Fruit fly (Drosophila melanogaster) whole organism, embryonic: ENCODE measurements around the gene CG11356.

Experiments
- Adf1 ChIP-seq: fragments of 200-800 bp; sonication (Bioruptor generic); IDR thresholded peaks from 2 replicates; pipeline ENCODE4 v1.3.6; 2022; ENCODE audit warnings: missing biosample characterization, missing genetic modification characterization
- Aef1 ChIP-seq: fragments of 200-800 bp; sonication (Bioruptor generic); IDR thresholded peaks from 3 replicates; pipeline ENCODE4 v1.3.6; 2022; ENCODE audit warnings: missing biosample characterization, missing genetic modification characterization
- C15 ChIP-seq: fragments of 200-800 bp; sonication (Bioruptor generic); IDR thresholded peaks from 3 replicates; pipeline ENCODE4 v1.3.6; 2022; ENCODE audit warnings: missing biosample characterization, missing genetic modification characterization
- CG1024 ChIP-seq: fragments of 200-800 bp; sonication (Bioruptor generic); IDR thresholded peaks from 2 replicates; pipeline ENCODE4 v1.3.6; 2022; ENCODE audit warnings: missing biosample characterization, missing genetic modification characterization
- CG11398 ChIP-seq: fragments of 200-800 bp; sonication (Bioruptor generic); optimal IDR thresholded peaks from 2 replicates; lab custom pipeline; 2016; ENCODE audit warnings: missing biosample characterization, missing genetic modification characterization
- CG11456 ChIP-seq: fragments of 200-800 bp; sonication (Bioruptor generic); IDR thresholded peaks from 3 replicates; pipeline ENCODE4 v1.3.6; 2022; ENCODE audit warnings: missing biosample characterization, missing genetic modification characterization
- CG14667 ChIP-seq: fragments of 200-800 bp; sonication (Bioruptor generic); IDR thresholded peaks from 2 replicates; pipeline ENCODE4 v1.3.6; 2022; ENCODE audit warnings: missing biosample characterization, missing genetic modification characterization
- CG16779 ChIP-seq: fragments of 200-800 bp; sonication (Bioruptor generic); IDR thresholded peaks from 2 replicates; pipeline ENCODE4 v1.3.6; 2022; ENCODE audit warnings: missing biosample characterization, missing genetic modification characterization
- CG18262 ChIP-seq: fragments of 200-800 bp; optimal IDR thresholded peaks from 3 replicates; lab custom pipeline; 2019; ENCODE audit warnings: missing biosample characterization, mild to moderate bottlenecking, missing genetic modification characterization, moderate library complexity
- CG2120 ChIP-seq: fragments of 200-800 bp; sonication (Bioruptor generic); optimal IDR thresholded peaks from 3 replicates; lab custom pipeline; 2016; ENCODE audit warnings: missing biosample characterization, missing genetic modification characterization
- CG32767 ChIP-seq: fragments of 200-800 bp; sonication (Bioruptor generic); IDR thresholded peaks from 2 replicates; pipeline ENCODE4 v1.3.6; 2022; ENCODE audit warnings: missing biosample characterization, missing genetic modification characterization
- CG3407 ChIP-seq: fragments of 200-800 bp; sonication (Bioruptor generic); optimal IDR thresholded peaks from 2 replicates; lab custom pipeline; 2018; ENCODE audit warnings: missing biosample characterization, mild to moderate bottlenecking, missing genetic modification characterization
- CG3838 ChIP-seq: fragments of 200-800 bp; sonication (Bioruptor generic); optimal IDR thresholded peaks from 3 replicates; lab custom pipeline; 2016; ENCODE audit warnings: missing biosample characterization, missing genetic modification characterization
- CG4424 ChIP-seq: fragments of 200-800 bp; sonication (Bioruptor generic); optimal IDR thresholded peaks from 3 replicates; lab custom pipeline; 2016; ENCODE audit warnings: missing biosample characterization, missing genetic modification characterization
- CG5953 ChIP-seq: fragments of 200-800 bp; sonication (Bioruptor generic); IDR thresholded peaks from 2 replicates; pipeline ENCODE4 v1.3.6; 2022; ENCODE audit warnings: missing biosample characterization, missing genetic modification characterization
- CG6791 ChIP-seq: fragments of 200-800 bp; sonication (Bioruptor generic); IDR thresholded peaks from 3 replicates; pipeline ENCODE4 v1.3.6; 2022; ENCODE audit warnings: missing biosample characterization, missing genetic modification characterization; ENCODE audit not compliant: partially characterized antibody
- CG7987 ChIP-seq: fragments of 200-800 bp; sonication (Bioruptor generic); optimal IDR thresholded peaks from 2 replicates; lab custom pipeline; 2018; ENCODE audit warnings: missing biosample characterization, mild to moderate bottlenecking, missing genetic modification characterization, moderate library complexity
- CG8924 ChIP-seq: fragments of 200-800 bp; optimal IDR thresholded peaks from 3 replicates; lab custom pipeline; 2019; ENCODE audit warnings: missing biosample characterization, mild to moderate bottlenecking, missing genetic modification characterization, moderate library complexity
- CG8944 ChIP-seq: fragments of 200-800 bp; sonication (Bioruptor generic); optimal IDR thresholded peaks from 3 replicates; lab custom pipeline; 2016; ENCODE audit warnings: missing biosample characterization, missing genetic modification characterization
- Doc2 ChIP-seq: fragments of 200-800 bp; sonication (Bioruptor generic); IDR thresholded peaks from 2 replicates; pipeline ENCODE4 v1.3.6; 2022; ENCODE audit warnings: missing biosample characterization, missing genetic modification characterization
- E2f1 ChIP-seq: fragments of 200-800 bp; sonication (Bioruptor generic); IDR thresholded peaks from 2 replicates; pipeline ENCODE4 v1.3.6; 2022; ENCODE audit warnings: missing biosample characterization, missing genetic modification characterization
- Eip74EF ChIP-seq, 2 experiments: fragments of 200-800 bp in 1 of 2; fragments of >200 bp in 1 of 2; sonication (Bioruptor generic) in 1 of 2; optimal IDR thresholded peaks; 2 replicates each; lab custom pipeline; 2017 to 2019; ENCODE audit warnings: missing biosample characterization in 2 of 2, missing genetic modification characterization in 2 of 2, mild to moderate bottlenecking in 1 of 2, moderate library complexity in 1 of 2
- H2.0 ChIP-seq: fragments of 200-800 bp; sonication (Bioruptor generic); IDR thresholded peaks from 2 replicates; pipeline ENCODE4 v1.3.6; 2022; ENCODE audit warnings: missing biosample characterization, missing genetic modification characterization
- HHEX ChIP-seq: fragments of 200-800 bp; sonication (Bioruptor generic); optimal IDR thresholded peaks from 3 replicates; lab custom pipeline; 2017; ENCODE audit warnings: missing biosample characterization, mild to moderate bottlenecking, missing genetic modification characterization, missing genetic modification reagents
- Lhr ChIP-seq: fragments of 200-800 bp; sonication (Bioruptor generic); optimal IDR thresholded peaks from 3 replicates; lab custom pipeline; 2017; ENCODE audit warnings: mild to moderate bottlenecking, missing biosample characterization, missing genetic modification reagents, missing genetic modification characterization
- Myb ChIP-seq: fragments of 200-800 bp; sonication (Bioruptor generic); optimal IDR thresholded peaks from 2 replicates; lab custom pipeline; 2016; ENCODE audit warnings: missing biosample characterization, missing genetic modification characterization
- PHDP ChIP-seq: fragments of 200-800 bp; sonication (Bioruptor generic); optimal IDR thresholded peaks from 3 replicates; lab custom pipeline; 2018; ENCODE audit warnings: missing biosample characterization, mild to moderate bottlenecking, missing genetic modification characterization, moderate library complexity
- Pdp1 ChIP-seq, 2 experiments: fragments of 200-800 bp; sonication (Bioruptor generic); optimal IDR thresholded peaks; 3 replicates each; lab custom pipeline; 2016; ENCODE audit warnings: missing biosample characterization in 2 of 2, missing genetic modification characterization in 2 of 2, mild to moderate bottlenecking in 1 of 2, moderate library complexity in 1 of 2
- Ptx1 ChIP-seq: fragments of 200-800 bp; sonication (Bioruptor generic); IDR thresholded peaks from 2 replicates; pipeline ENCODE4 v1.3.6; 2022; ENCODE audit warnings: missing biosample characterization, missing genetic modification characterization
- Spps ChIP-seq: fragments of 200-800 bp; sonication (Bioruptor generic); optimal IDR thresholded peaks from 2 replicates; lab custom pipeline; 2018; ENCODE audit warnings: missing biosample characterization, mild to moderate bottlenecking, missing genetic modification characterization
- Taf1 ChIP-seq: fragments of 200-800 bp; sonication (Bioruptor generic); IDR thresholded peaks from 2 replicates; pipeline ENCODE4 v1.3.6; 2022; ENCODE audit warnings: missing biosample characterization, missing genetic modification characterization
- Trl ChIP-seq, 3 experiments: fragments of >200 bp in 2 of 3; fragments of 200-800 bp in 1 of 3; sonication (Bioruptor generic) in 1 of 3; optimal IDR thresholded peaks; 2 replicates in 1 of 3; 3 replicates in 2 of 3; lab custom pipeline; 2016 to 2017; ENCODE audit warnings: missing biosample characterization in 1 of 3, missing genetic modification characterization in 1 of 3
- Vsx1 ChIP-seq: fragments of 200-800 bp; sonication (Bioruptor generic); optimal IDR thresholded peaks from 2 replicates; lab custom pipeline; 2017; ENCODE audit warnings: missing biosample characterization, mild to moderate bottlenecking, missing genetic modification characterization, missing genetic modification reagents
- abd-A ChIP-seq: fragments of 200-800 bp; sonication (Bioruptor generic); optimal IDR thresholded peaks from 3 replicates; lab custom pipeline; 2019; ENCODE audit warnings: missing biosample characterization, mild to moderate bottlenecking, missing genetic modification characterization, moderate library complexity
- ato ChIP-seq: fragments of 200-800 bp; sonication (Bioruptor generic); IDR thresholded peaks from 2 replicates; pipeline ENCODE4 v1.3.6; 2022; ENCODE audit warnings: missing biosample characterization, missing genetic modification characterization; ENCODE audit not compliant: partially characterized antibody
- cad ChIP-seq: fragments of >200 bp; optimal IDR thresholded peaks from 2 replicates; lab custom pipeline; 2017; ENCODE audit warnings: missing biosample characterization, missing genetic modification characterization
- disco-r ChIP-seq: fragments of 200-800 bp; sonication (Bioruptor generic); optimal IDR thresholded peaks from 2 replicates; lab custom pipeline; 2016; ENCODE audit warnings: missing biosample characterization, missing genetic modification characterization
- ems ChIP-seq: fragments of 200-800 bp; sonication (Bioruptor generic); optimal IDR thresholded peaks from 3 replicates; lab custom pipeline; 2016; ENCODE audit warnings: missing biosample characterization, missing genetic modification characterization
- gcm2 ChIP-seq: fragments of 200-800 bp; sonication (Bioruptor generic); optimal IDR thresholded peaks from 2 replicates; lab custom pipeline; 2016; ENCODE audit warnings: missing biosample characterization, missing genetic modification characterization
- ind ChIP-seq: fragments of 200-800 bp; sonication (Bioruptor generic); optimal IDR thresholded peaks from 3 replicates; lab custom pipeline; 2016; ENCODE audit warnings: missing biosample characterization, missing genetic modification characterization
- ken ChIP-seq: fragments of 200-800 bp; sonication (Bioruptor generic); IDR thresholded peaks from 3 replicates; pipeline ENCODE4 v1.3.6; 2022; ENCODE audit warnings: missing biosample characterization, missing genetic modification characterization
- lmd ChIP-seq: fragments of 200-800 bp; sonication (Bioruptor generic); IDR thresholded peaks from 2 replicates; pipeline ENCODE4 v1.3.6; 2022; ENCODE audit warnings: missing biosample characterization, missing genetic modification characterization
- lola ChIP-seq, 3 experiments: fragments of >200 bp in 2 of 3; fragments of 200-800 bp in 1 of 3; sonication (Bioruptor generic) in 1 of 3; optimal IDR thresholded peaks; 2 replicates each; lab custom pipeline; 2017 to 2019; ENCODE audit warnings: missing biosample characterization in 3 of 3, missing genetic modification characterization in 3 of 3, mild to moderate bottlenecking in 1 of 3, moderate library complexity in 1 of 3
- pho ChIP-seq: fragments of 200-800 bp; sonication (Bioruptor generic); optimal IDR thresholded peaks from 2 replicates; lab custom pipeline; 2016; ENCODE audit warnings: missing biosample characterization, missing genetic modification characterization
- pnt ChIP-seq: fragments of 200-800 bp; sonication (Bioruptor generic); optimal IDR thresholded peaks from 3 replicates; lab custom pipeline; 2016; ENCODE audit warnings: missing biosample characterization, missing genetic modification characterization
- pum ChIP-seq: fragments of 200-800 bp; sonication (Bioruptor generic); optimal IDR thresholded peaks from 2 replicates; lab custom pipeline; 2016; ENCODE audit warnings: missing biosample characterization, missing genetic modification characterization
- ranshi ChIP-seq: fragments of 200-800 bp; sonication (Bioruptor generic); IDR thresholded peaks from 2 replicates; pipeline ENCODE4 v1.3.6; 2022; ENCODE audit warnings: missing biosample characterization, missing genetic modification characterization
- rib ChIP-seq: fragments of 200-800 bp; sonication (Bioruptor generic); IDR thresholded peaks from 2 replicates; pipeline ENCODE4 v1.3.6; 2022; ENCODE audit warnings: missing biosample characterization, missing genetic modification characterization
- ro ChIP-seq: fragments of 200-800 bp; sonication (Bioruptor generic); IDR thresholded peaks from 2 replicates; pipeline ENCODE4 v1.3.6; 2022; ENCODE audit warnings: missing biosample characterization, missing genetic modification characterization
- tio ChIP-seq: fragments of 200-800 bp; sonication (Bioruptor generic); optimal IDR thresholded peaks from 2 replicates; lab custom pipeline; 2017; ENCODE audit warnings: missing biosample characterization, missing genetic modification characterization, inconsistent platforms
- tna ChIP-seq: fragments of 200-800 bp; sonication (Bioruptor generic); IDR thresholded peaks from 2 replicates; pipeline ENCODE4 v1.3.6; 2022; ENCODE audit warnings: missing biosample characterization, missing genetic modification characterization; ENCODE audit not compliant: partially characterized antibody
- zfh1 ChIP-seq: fragments of 200-800 bp; sonication (Bioruptor generic); IDR thresholded peaks from 3 replicates; pipeline ENCODE4 v1.3.6; 2022; ENCODE audit warnings: missing biosample characterization, missing genetic modification characterization

Gene CG11356

DNA sequence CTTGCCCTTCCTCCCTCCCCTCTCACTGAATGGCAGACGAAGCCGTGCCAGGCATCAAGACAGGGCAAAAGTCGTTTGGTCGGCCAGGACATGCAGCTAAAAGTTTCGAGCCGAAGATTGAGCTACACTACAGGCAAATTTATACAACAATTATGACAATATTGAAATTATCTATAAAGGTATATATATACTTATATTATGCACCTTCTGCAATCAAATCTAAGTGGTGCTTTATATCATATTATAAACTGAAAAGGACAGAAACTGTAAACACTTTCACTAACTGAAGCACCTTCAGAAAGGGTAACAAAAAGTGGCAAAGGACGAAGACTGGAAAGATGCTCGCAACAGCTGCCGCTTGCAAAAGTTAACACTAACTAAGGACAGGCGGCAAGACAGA, 27.4 kb downstream of the CG11356 start (continued):
- TF ChIP-seq Eip74EF (GFP tag; optimal IDR thresholded peaks at IDR 0.05; lab: Kevin White, UChicago) (no peak), Lhr (GFP tag; lab: Kevin White, UChicago) (no peak), C15 (no peak), CG14667 (GFP tag; lab: Robert Waterston, UW) (no peak), gcm2 (no peak), pnt (GFP tag; lab: Kevin White, UChicago) (no peak), CG8944 (no peak), CG2120 (GFP tag; lab: Kevin White, UChicago) (no peak), Taf1 (GFP tag; lab: Robert Waterston, UW) (no peak), CG6791 (no peak), Doc2 (GFP tag; lab: Robert Waterston, UW) (no peak), Spps (tag; lab: Kevin White, UChicago) (no peak), Pdp1 (GFP tag; optimal IDR thresholded peaks at IDR 0.05; lab: Kevin White, UChicago) (no peak), CG8924 (tag; lab: Kevin White, UChicago) (peak; percentile 24), CG16779 (GFP tag; lab: Robert Waterston, UW) (no peak), rib (GFP tag; lab: Robert Waterston, UW) (no peak), zfh1 (GFP tag; lab: Robert Waterston, UW) (no peak), ind (GFP tag; lab: Kevin White, UChicago) (no peak), disco-r (GFP tag; lab: Kevin White, UChicago) (no peak), CG11456 (GFP tag; lab: Robert Waterston, UW) (no peak), ato (GFP tag; lab: Robert Waterston, UW) (no peak), CG3407 (no peak), Ptx1 (GFP tag; lab: Robert Waterston, UW) (0 out of 2 replicates have a peak, but pooled peaks have one; percentile 22), E2f1 (GFP tag; lab: Robert Waterston, UW) (no peak), ems (GFP tag; lab: Kevin White, UChicago) (no peak), CG4424 (GFP tag; lab: Kevin White, UChicago) (peak; percentile 6), CG7987 (no peak), CG1024 (GFP tag; lab: Robert Waterston, UW) (no peak), Trl (optimal IDR thresholded peaks at IDR 0.05; lab: Kevin White, UChicago) (no peak), Trl (GFP tag; optimal IDR thresholded peaks at IDR 0.05; lab: Kevin White, UChicago) (no peak), Adf1 (no peak), ranshi (GFP tag; lab: Robert Waterston, UW) (no peak), tna (GFP tag; lab: Robert Waterston, UW) (no peak), lola (GFP tag; optimal IDR thresholded peaks at IDR 0.05; lab: Kevin White, UChicago) (no peak), pum (no peak), CG3838 (no peak), CG18262 (peak; percentile 23), H2.0 (GFP tag; lab: Robert Waterston, UW) (no peak), CG5953 (GFP tag; lab: Robert Waterston, UW) (no peak), CG11398 (GFP tag; lab: Kevin White, UChicago) (no peak), cad (GFP tag; lab: Kevin White, UChicago) (no peak), tio (GFP tag; lab: Kevin White, UChicago) (no peak), ken (GFP tag; lab: Robert Waterston, UW) (no peak), PHDP (peak; percentile 10), HHEX (GFP tag; lab: Kevin White, UChicago) (no peak), lmd (GFP tag; lab: Robert Waterston, UW) (no peak), Myb (GFP tag; lab: Kevin White, UChicago) (no peak), Aef1 (GFP tag; lab: Robert Waterston, UW) (no peak), CG32767 (no peak), abd-A (tag; lab: Kevin White, UChicago) (no peak), pho (no peak), ro (GFP tag; lab: Robert Waterston, UW) (no peak), Vsx1 (no peak)
